Fruit fly (Drosophila melanogaster) whole organism, embryonic: ENCODE results near the gene CG46309.

Experiments
- Atf6 ChIP-seq: fragments of 200-800 bp; sonication (Bioruptor generic); IDR thresholded peaks from 2 replicates; pipeline ENCODE4 v1.3.6; 2022; ENCODE audit warnings: missing biosample characterization, missing genetic modification characterization
- CG10147 ChIP-seq: fragments of 200-800 bp; sonication (Bioruptor generic); optimal IDR thresholded peaks from 2 replicates; lab custom pipeline; 2019; ENCODE audit warnings: missing biosample characterization, mild to moderate bottlenecking, missing genetic modification characterization, moderate library complexity
- CG10209 ChIP-seq: fragments of 200-800 bp; sonication (Bioruptor generic); optimal IDR thresholded peaks from 3 replicates; lab custom pipeline; 2017; ENCODE audit warnings: missing biosample characterization, mild to moderate bottlenecking, missing genetic modification characterization, missing genetic modification reagents
- CG11093 ChIP-seq: fragments of 200-800 bp; sonication (Bioruptor generic); IDR thresholded peaks from 3 replicates; pipeline ENCODE4 v1.3.6; 2022; ENCODE audit warnings: missing biosample characterization, missing genetic modification characterization
- CG11247 ChIP-seq: fragments of 200-800 bp; sonication (Bioruptor generic); IDR thresholded peaks from 2 replicates; pipeline ENCODE4 v1.3.6; 2022; ENCODE audit warnings: missing biosample characterization, missing genetic modification characterization
- CG12299 ChIP-seq: fragments of 200-800 bp; sonication (Bioruptor generic); optimal IDR thresholded peaks from 2 replicates; lab custom pipeline; 2018; ENCODE audit warnings: missing biosample characterization, mild to moderate bottlenecking, missing genetic modification characterization
- CG12659 ChIP-seq: fragments of 200-800 bp; sonication (Bioruptor generic); optimal IDR thresholded peaks from 3 replicates; lab custom pipeline; 2017; ENCODE audit warnings: mild to moderate bottlenecking, missing biosample characterization, missing genetic modification reagents, missing genetic modification characterization
- CG12769 ChIP-seq: fragments of 200-800 bp; sonication (Bioruptor generic); optimal IDR thresholded peaks from 2 replicates; lab custom pipeline; 2019; ENCODE audit warnings: missing biosample characterization, mild to moderate bottlenecking, missing genetic modification characterization, moderate library complexity
- CG14014 ChIP-seq: fragments of 200-800 bp; sonication (Bioruptor generic); IDR thresholded peaks from 2 replicates; pipeline ENCODE4 v1.3.6; 2022; ENCODE audit warnings: missing biosample characterization, missing genetic modification characterization
- CG1603 ChIP-seq: fragments of 200-800 bp; sonication (Bioruptor generic); optimal IDR thresholded peaks from 2 replicates; lab custom pipeline; 2019; ENCODE audit warnings: missing biosample characterization, mild to moderate bottlenecking, missing genetic modification characterization, moderate library complexity
- CG2116 ChIP-seq: fragments of 200-800 bp; sonication (Bioruptor generic); optimal IDR thresholded peaks from 3 replicates; lab custom pipeline; 2018; ENCODE audit warnings: missing biosample characterization, mild to moderate bottlenecking, missing genetic modification characterization
- CG2712 ChIP-seq: fragments of 200-800 bp; optimal IDR thresholded peaks from 3 replicates; lab custom pipeline; 2019; ENCODE audit warnings: missing biosample characterization, mild to moderate bottlenecking, missing genetic modification characterization, moderate library complexity
- CG32772 ChIP-seq: fragments of 200-800 bp; sonication (Bioruptor generic); IDR thresholded peaks from 2 replicates; pipeline ENCODE4 v1.3.6; 2022; ENCODE audit warnings: missing biosample characterization, missing genetic modification characterization
- CG3281 ChIP-seq: fragments of 200-800 bp; sonication (Bioruptor generic); optimal IDR thresholded peaks from 3 replicates; lab custom pipeline; 2017; ENCODE audit warnings: missing biosample characterization, mild to moderate bottlenecking, missing genetic modification characterization
- CG34422 ChIP-seq: fragments of 200-800 bp; sonication (Bioruptor generic); IDR thresholded peaks from 3 replicates; pipeline ENCODE4 v1.3.6; 2022; ENCODE audit warnings: missing biosample characterization, missing genetic modification characterization
- CG4360 ChIP-seq: fragments of 200-800 bp; sonication (Bioruptor generic); IDR thresholded peaks from 2 replicates; pipeline ENCODE4 v1.3.6; 2022; ENCODE audit warnings: missing biosample characterization, missing genetic modification characterization
- CG7556 ChIP-seq: fragments of 200-800 bp; sonication (Bioruptor generic); optimal IDR thresholded peaks from 2 replicates; lab custom pipeline; 2017; ENCODE audit warnings: missing biosample characterization, mild to moderate bottlenecking, missing genetic modification characterization
- CG7745 ChIP-seq: fragments of 200-800 bp; sonication (Bioruptor generic); optimal IDR thresholded peaks from 2 replicates; lab custom pipeline; 2018; ENCODE audit warnings: missing biosample characterization, mild to moderate bottlenecking, missing genetic modification characterization, moderate library complexity
- CG7839 ChIP-seq: fragments of 200-800 bp; sonication (Bioruptor generic); optimal IDR thresholded peaks from 3 replicates; lab custom pipeline; 2018; ENCODE audit warnings: missing biosample characterization, mild to moderate bottlenecking, missing genetic modification characterization, moderate library complexity
- CG8089 ChIP-seq: fragments of 200-800 bp; sonication (Bioruptor generic); optimal IDR thresholded peaks from 3 replicates; lab custom pipeline; 2016; ENCODE audit warnings: missing biosample characterization, missing genetic modification characterization
- CG8359 ChIP-seq: fragments of 200-800 bp; sonication (Bioruptor generic); optimal IDR thresholded peaks from 2 replicates; lab custom pipeline; 2017; ENCODE audit warnings: missing biosample characterization, mild to moderate bottlenecking, missing genetic modification characterization, borderline replicate concordance
- CG8765 ChIP-seq: fragments of 200-800 bp; sonication (Bioruptor generic); IDR thresholded peaks from 2 replicates; pipeline ENCODE4 v1.3.6; 2022; ENCODE audit warnings: missing biosample characterization, missing genetic modification characterization
- CoRest ChIP-seq: fragments of 200-800 bp; sonication (Bioruptor generic); optimal IDR thresholded peaks from 3 replicates; lab custom pipeline; 2018; ENCODE audit warnings: missing biosample characterization, mild to moderate bottlenecking, missing genetic modification characterization, moderate library complexity
- D19A ChIP-seq: fragments of 200-800 bp; optimal IDR thresholded peaks from 3 replicates; lab custom pipeline; 2019; ENCODE audit warnings: missing biosample characterization, mild to moderate bottlenecking, missing genetic modification characterization, moderate library complexity
- Dfd ChIP-seq, 2 experiments: fragments of >200 bp; optimal IDR thresholded peaks; 2 replicates each; lab custom pipeline; 2017; ENCODE audit warnings: missing biosample characterization in 2 of 2, missing genetic modification characterization in 2 of 2
- Drgx ChIP-seq: fragments of 200-800 bp; sonication (Bioruptor generic); IDR thresholded peaks from 2 replicates; pipeline ENCODE4 v1.3.6; 2022; ENCODE audit warnings: missing biosample characterization, missing genetic modification characterization
- E2f1 ChIP-seq: fragments of 200-800 bp; sonication (Bioruptor generic); IDR thresholded peaks from 2 replicates; pipeline ENCODE4 v1.3.6; 2022; ENCODE audit warnings: missing biosample characterization, missing genetic modification characterization
- Ets97D ChIP-seq: fragments of 200-800 bp; sonication (Bioruptor generic); optimal IDR thresholded peaks from 3 replicates; lab custom pipeline; 2016; ENCODE audit warnings: missing biosample characterization, missing genetic modification characterization
- Fer1 ChIP-seq: fragments of 200-800 bp; sonication (Bioruptor generic); optimal IDR thresholded peaks from 2 replicates; lab custom pipeline; 2017; ENCODE audit warnings: missing biosample characterization, mild to moderate bottlenecking, missing genetic modification characterization
- Gug ChIP-seq: fragments of 200-800 bp; sonication (Bioruptor generic); IDR thresholded peaks from 4 replicates; pipeline ENCODE4 v1.3.6; 2022; ENCODE audit warnings: missing biosample characterization, missing genetic modification characterization
- HLH3B ChIP-seq: fragments of 200-800 bp; sonication (Bioruptor generic); IDR thresholded peaks from 2 replicates; pipeline ENCODE4 v1.3.6; 2022; ENCODE audit warnings: missing biosample characterization, missing genetic modification characterization
- Jarid2 ChIP-seq: fragments of 200-800 bp; sonication (Bioruptor generic); optimal IDR thresholded peaks from 3 replicates; lab custom pipeline; 2017; ENCODE audit warnings: mild to moderate bottlenecking, missing biosample characterization, missing genetic modification reagents, missing genetic modification characterization
- Mad ChIP-seq: fragments of 200-800 bp; sonication (Bioruptor generic); optimal IDR thresholded peaks from 2 replicates; lab custom pipeline; 2016; ENCODE audit warnings: missing biosample characterization, missing genetic modification characterization
- Med ChIP-seq: fragments of 200-800 bp; sonication (Bioruptor generic); peaks from one replicate; lab custom pipeline; 2016; ENCODE audit warnings: missing biosample characterization, missing genetic modification characterization, mild to moderate bottlenecking, inconsistent platforms, moderate library complexity
- NfI ChIP-seq: fragments of 200-800 bp; sonication (Bioruptor generic); optimal IDR thresholded peaks from 3 replicates; lab custom pipeline; 2018; ENCODE audit warnings: missing biosample characterization, mild to moderate bottlenecking, missing genetic modification characterization, moderate library complexity
- Sox102F ChIP-seq: fragments of 200-800 bp; sonication (Bioruptor generic); optimal IDR thresholded peaks from 2 replicates; lab custom pipeline; 2018; ENCODE audit warnings: missing biosample characterization, mild to moderate bottlenecking, missing genetic modification characterization, moderate library complexity
- Spps ChIP-seq: fragments of 200-800 bp; sonication (Bioruptor generic); optimal IDR thresholded peaks from 2 replicates; lab custom pipeline; 2018; ENCODE audit warnings: missing biosample characterization, mild to moderate bottlenecking, missing genetic modification characterization
- Usf ChIP-seq: fragments of 200-800 bp; sonication (Bioruptor generic); optimal IDR thresholded peaks from 2 replicates; lab custom pipeline; 2017; ENCODE audit warnings: missing genotype, missing biosample characterization, missing genetic modification characterization
- ash1 ChIP-seq: fragments of 200-800 bp; sonication (Bioruptor generic); optimal IDR thresholded peaks from 2 replicates; lab custom pipeline; 2018; ENCODE audit warnings: missing biosample characterization, mild to moderate bottlenecking, missing genetic modification characterization
- bcd ChIP-seq: fragments of 200-800 bp; sonication (Bioruptor generic); optimal IDR thresholded peaks from 2 replicates; lab custom pipeline; 2017; ENCODE audit warnings: missing biosample characterization, mild to moderate bottlenecking, missing genetic modification characterization
- dan ChIP-seq: fragments of 200-800 bp; sonication (Bioruptor generic); IDR thresholded peaks from 2 replicates; pipeline ENCODE4 v1.3.6; 2022; ENCODE audit warnings: missing biosample characterization, missing genetic modification characterization
- dmrt11E ChIP-seq: fragments of 200-800 bp; sonication (Bioruptor generic); optimal IDR thresholded peaks from 3 replicates; lab custom pipeline; 2018; ENCODE audit warnings: missing biosample characterization, mild to moderate bottlenecking, missing genetic modification characterization, moderate library complexity
- dysf ChIP-seq: fragments of 200-800 bp; sonication (Bioruptor generic); IDR thresholded peaks from 3 replicates; pipeline ENCODE4 v1.3.6; 2022; ENCODE audit warnings: missing biosample characterization, missing genetic modification characterization
- jing ChIP-seq: fragments of 200-800 bp; sonication (Bioruptor generic); optimal IDR thresholded peaks from 2 replicates; lab custom pipeline; 2018; ENCODE audit warnings: missing biosample characterization, mild to moderate bottlenecking, missing genetic modification characterization
- lab ChIP-seq: fragments of 200-800 bp; sonication (Bioruptor generic); optimal IDR thresholded peaks from 3 replicates; lab custom pipeline; 2017; ENCODE audit warnings: missing biosample characterization, missing genetic modification characterization, mild to moderate bottlenecking, moderate library complexity, missing genetic modification reagents
- luna ChIP-seq: fragments of 200-800 bp; sonication (Bioruptor generic); optimal IDR thresholded peaks from 2 replicates; lab custom pipeline; 2016; ENCODE audit warnings: missing biosample characterization, missing genetic modification characterization
- row ChIP-seq: fragments of 200-800 bp; sonication (Bioruptor generic); IDR thresholded peaks from 3 replicates; pipeline ENCODE4 v1.3.6; 2022; ENCODE audit warnings: missing biosample characterization, missing genetic modification characterization
- tgo ChIP-seq: fragments of 200-800 bp; sonication (Bioruptor generic); IDR thresholded peaks from 3 replicates; pipeline ENCODE4 v1.3.6; 2022; ENCODE audit warnings: missing biosample characterization, missing genetic modification characterization
- wor ChIP-seq: fragments of 200-800 bp; sonication (Bioruptor generic); IDR thresholded peaks from 2 replicates; pipeline ENCODE4 v1.3.6; 2022; ENCODE audit warnings: missing biosample characterization, missing genetic modification characterization
- zen ChIP-seq: fragments of 200-800 bp; sonication (Bioruptor generic); optimal IDR thresholded peaks from 3 replicates; lab custom pipeline; 2018; ENCODE audit warnings: missing biosample characterization, mild to moderate bottlenecking, missing genetic modification characterization, moderate library complexity

The CG46309 gene

DNA sequence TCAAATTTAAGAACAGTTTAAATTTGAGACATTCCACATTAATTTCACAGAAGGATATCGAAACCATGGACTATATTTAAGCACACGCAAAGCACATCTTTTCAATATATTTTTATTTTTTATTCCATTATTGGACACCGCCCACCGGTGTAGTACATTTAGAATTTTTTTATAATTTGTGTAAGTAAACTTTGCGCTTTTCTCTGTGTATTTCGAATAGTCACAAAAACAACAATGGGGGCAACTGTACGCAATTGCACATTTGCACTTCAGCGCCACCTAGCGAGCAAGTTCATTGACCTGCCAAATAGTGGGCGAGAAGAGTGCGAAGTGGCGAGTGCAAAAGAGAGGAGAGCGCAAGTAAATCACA, 24.2 kb upstream of the CG46309 start (continued):
- TF ChIP-seq CG2712 (tag; lab: Kevin White, UChicago) (peak; percentile 44), Gug (GFP tag; lab: Robert Waterston, UW) (0 out of 4 replicates have a peak, but pooled peaks have one; percentile 8), Drgx (peak; percentile 89), CG14014 (GFP tag; lab: Robert Waterston, UW) (peak; percentile 68), zen (tag; lab: Kevin White, UChicago) (no peak), CG12769 (tag; lab: Kevin White, UChicago) (peak; percentile 25), tgo (GFP tag; lab: Robert Waterston, UW) (peak; percentile 49; the same call in 2 of the 3 replicates), lab (GFP tag; lab: Kevin White, UChicago) (peak; percentile 81), ash1 (GFP tag; lab: Kevin White, UChicago) (no peak), CG4360 (GFP tag; lab: Robert Waterston, UW) (peak; percentile 33; the same call in 1 of the 2 replicates), CG10147 (peak; percentile 50), Jarid2 (GFP tag; lab: Kevin White, UChicago) (no peak), CG11247 (GFP tag; lab: Robert Waterston, UW) (no peak), E2f1 (GFP tag; lab: Robert Waterston, UW) (peak; percentile 15; the same call in 1 of the 2 replicates), Spps (no peak), jing (GFP tag; lab: Kevin White, UChicago) (peak; percentile 33), row (GFP tag; lab: Robert Waterston, UW) (peak; percentile 44; the same call in 1 of the 3 replicates), Atf6 (GFP tag; lab: Robert Waterston, UW) (peak; percentile 62; the same call in 1 of the 2 replicates), Sox102F (GFP tag; lab: Kevin White, UChicago) (peak; percentile 73), Usf (GFP tag; lab: Kevin White, UChicago) (no peak), CG12299 (peak; percentile 17), CG12659 (GFP tag; lab: Kevin White, UChicago) (peak; percentile 48), CG8359 (GFP tag; lab: Kevin White, UChicago) (no peak), CG1603 (tag; lab: Kevin White, UChicago) (peak; percentile 19), NfI (GFP tag; lab: Kevin White, UChicago) (peak; percentile 42), CG8765 (GFP tag; lab: Robert Waterston, UW) (no peak), CG2116 (GFP tag; lab: Kevin White, UChicago) (peak; percentile 5), CG11093 (GFP tag; lab: Robert Waterston, UW) (no peak), D19A (tag; lab: Kevin White, UChicago) (peak; percentile 42), Fer1 (GFP tag; lab: Kevin White, UChicago) (peak; percentile 69), dmrt11E (tag; lab: Kevin White, UChicago) (no peak), Mad (peak; percentile 13), CG34422 (GFP tag; lab: Robert Waterston, UW) (0 out of 3 replicates have a peak, but pooled peaks have one; percentile 48), CG10209 (peak; percentile 60), CG7745 (tag; lab: Kevin White, UChicago) (no peak), luna (no peak), Dfd (GFP tag; optimal IDR thresholded peaks at IDR 0.05; lab: Kevin White, UChicago) (no peak), CG32772 (GFP tag; lab: Robert Waterston, UW) (peak; percentile 42; the same call in 1 of the 2 replicates), Med (GFP tag; lab: Kevin White, UChicago) (peak; percentile 84), CG8089 (no peak), bcd (GFP tag; lab: Kevin White, UChicago) (peak; percentile 47), CG7556 (GFP tag; lab: Kevin White, UChicago) (peak; percentile 74), dan (GFP tag; lab: Robert Waterston, UW) (no peak), HLH3B (GFP tag; lab: Robert Waterston, UW) (no peak), CG7839 (tag; lab: Kevin White, UChicago) (peak; percentile 63), CG3281 (GFP tag; lab: Kevin White, UChicago) (peak; percentile 76), dysf (peak; percentile 68), wor (GFP tag; lab: Robert Waterston, UW) (no peak), Ets97D (GFP tag; lab: Kevin White, UChicago) (no peak), CoRest (tag; lab: Kevin White, UChicago) (peak; percentile 66)
